Worm (Caenorhabditis elegans) whole organism, late embryonic: ENCODE measurements around the gene F28A10.4.

ENCODE experiments used
- ama-1 ChIP-seq: fragments of 150-350 bp; optimal IDR thresholded peaks from 2 replicates; lab custom pipeline; 2014
- ceh-45 ChIP-seq: fragments of 200-800 bp; sonication (Bioruptor generic); IDR thresholded peaks from 2 replicates; pipeline ENCODE4 v1.3.6; 2022; ENCODE audit warnings: missing genetic modification reagents, missing genetic modification characterization, missing compliant biosample characterization
- che-1 ChIP-seq: sonication (generic microtip); optimal IDR thresholded peaks from 2 replicates; lab custom pipeline; 2016; ENCODE audit warnings: mild to moderate bottlenecking, missing genetic modification characterization, missing compliant biosample characterization
- nhr-11 ChIP-seq: fragments of 150-350 bp; optimal IDR thresholded peaks from 2 replicates; lab custom pipeline; 2014; ENCODE audit warnings: missing biosample characterization, missing genetic modification characterization
- nhr-232 ChIP-seq: sonication (generic microtip); optimal IDR thresholded peaks from 2 replicates; lab custom pipeline; 2016; ENCODE audit warnings: missing genetic modification characterization, missing compliant biosample characterization
- tbx-2 ChIP-seq: sonication (generic microtip); optimal IDR thresholded peaks from 2 replicates; lab custom pipeline; 2016; ENCODE audit warnings: missing genetic modification characterization, missing compliant biosample characterization

ce11 chrII:799700-800099 lies 44.4 kb upstream of the F28A10.4 start, which contains the start of gene F46F5.14:
- TF ChIP-seq ama-1: no peak
- no peak for TF ChIP-seq ceh-45 (GFP tag; lab: Robert Waterston, UW)
- TF ChIP-seq nhr-232: no peak
- no peak for TF ChIP-seq tbx-2 (tag; lab: Kevin White, UChicago)
- TF ChIP-seq che-1 (tag; lab: Kevin White, UChicago): no peak
- TF ChIP-seq nhr-11: no peak
